Worm (Caenorhabditis elegans) whole organism, L2 larva: ENCODE data around the gene cct-7.

ENCODE experiments used
- C34F6.9 ChIP-seq: fragments of 150-350 bp; optimal IDR thresholded peaks from 2 replicates; lab custom pipeline; 2014; ENCODE audit warnings: missing biosample characterization, missing genetic modification characterization
- Y55F3AM.14 ChIP-seq: fragments of 200-800 bp; sonication (Bioruptor generic); optimal IDR thresholded peaks from 2 replicates; lab custom pipeline; 2018; ENCODE audit warnings: mild to moderate bottlenecking, missing genetic modification characterization, missing compliant biosample characterization
- ZK546.5 ChIP-seq: sonication (generic microtip); optimal IDR thresholded peaks from 2 replicates; lab custom pipeline; 2017; ENCODE audit warnings: missing biosample characterization, missing genetic modification characterization
- aly-2 ChIP-seq: fragments of 150-350 bp; optimal IDR thresholded peaks from 2 replicates; lab custom pipeline; 2014; ENCODE audit warnings: missing biosample characterization, missing genetic modification characterization
- ama-1 ChIP-seq: fragments of 150-350 bp; optimal IDR thresholded peaks from 2 replicates; lab custom pipeline; 2018; ENCODE audit warnings: inconsistent platforms
- blmp-1 ChIP-seq: sonication (generic microtip); optimal IDR thresholded peaks from 2 replicates; lab custom pipeline; 2017; ENCODE audit warnings: missing genetic modification characterization, mild to moderate bottlenecking, missing compliant biosample characterization, antibody characterized with exemption, moderate library complexity; ENCODE audit not compliant: insufficient read depth
- ceh-16 ChIP-seq: fragments of 150-350 bp; optimal IDR thresholded peaks from 2 replicates; lab custom pipeline; 2014; ENCODE audit warnings: missing biosample characterization, missing genetic modification characterization
- ceh-82 ChIP-seq: fragments of 150-350 bp; optimal IDR thresholded peaks from 2 replicates; lab custom pipeline; 2014; ENCODE audit warnings: missing biosample characterization, missing genetic modification characterization
- elt-3 ChIP-seq: sonication (generic microtip); optimal IDR thresholded peaks from 2 replicates; lab custom pipeline; 2017; ENCODE audit warnings: missing biosample characterization, missing genetic modification characterization
- fos-1 ChIP-seq: fragments of 150-350 bp; optimal IDR thresholded peaks from 2 replicates; lab custom pipeline; 2014; ENCODE audit warnings: missing biosample characterization, missing genetic modification characterization
- gmeb-1 ChIP-seq: fragments of 150-350 bp; optimal IDR thresholded peaks from 2 replicates; lab custom pipeline; 2014; ENCODE audit warnings: missing biosample characterization, missing genetic modification characterization
- lin-11 ChIP-seq: fragments of 150-350 bp; sonication (generic microtip); optimal IDR thresholded peaks from 2 replicates; lab custom pipeline; 2014; ENCODE audit warnings: missing biosample characterization, missing genetic modification characterization, inconsistent platforms, mixed read lengths
- lin-13 ChIP-seq: fragments of 150-350 bp; optimal IDR thresholded peaks from 2 replicates; lab custom pipeline; 2014; ENCODE audit warnings: missing biosample characterization, missing genetic modification reagents, missing genetic modification characterization
- lsy-2 ChIP-seq, 2 experiments: fragments of 150-350 bp in 1 of 2; sonication (generic microtip) in 1 of 2; optimal IDR thresholded peaks; 2 replicates each; lab custom pipeline; 2014 to 2017; ENCODE audit warnings: missing biosample characterization in 2 of 2, missing genetic modification characterization in 2 of 2
- mbf-1 ChIP-seq: sonication (generic microtip); optimal IDR thresholded peaks from 2 replicates; lab custom pipeline; 2017; ENCODE audit warnings: missing biosample characterization, missing genetic modification characterization
- nhr-10 ChIP-seq: sonication (generic microtip); optimal IDR thresholded peaks from 2 replicates; lab custom pipeline; 2017; ENCODE audit warnings: missing biosample characterization, missing genetic modification characterization
- nhr-12 ChIP-seq: fragments of 150-350 bp; optimal IDR thresholded peaks from 2 replicates; lab custom pipeline; 2014; ENCODE audit warnings: missing biosample characterization, missing genetic modification characterization
- nhr-129 ChIP-seq: fragments of 150-350 bp; optimal IDR thresholded peaks from 2 replicates; lab custom pipeline; 2014; ENCODE audit warnings: missing biosample characterization, missing genetic modification characterization
- nhr-21 ChIP-seq: fragments of 150-350 bp; optimal IDR thresholded peaks from 2 replicates; lab custom pipeline; 2014; ENCODE audit warnings: missing biosample characterization, missing genetic modification characterization
- nhr-23 ChIP-seq: fragments of 150-350 bp; optimal IDR thresholded peaks from 2 replicates; lab custom pipeline; 2014; ENCODE audit warnings: missing biosample characterization, missing genetic modification reagents, missing genetic modification characterization
- nhr-237 ChIP-seq: fragments of 150-350 bp; optimal IDR thresholded peaks from 2 replicates; lab custom pipeline; 2014; ENCODE audit warnings: missing biosample characterization, missing genetic modification characterization
- nhr-6 ChIP-seq: fragments of 150-350 bp; optimal IDR thresholded peaks from 2 replicates; lab custom pipeline; 2014; ENCODE audit warnings: missing biosample characterization, missing genetic modification characterization
- peb-1 ChIP-seq: fragments of 150-350 bp; optimal IDR thresholded peaks from 2 replicates; lab custom pipeline; 2014; ENCODE audit warnings: missing biosample characterization, missing genetic modification characterization
- sem-4 ChIP-seq: fragments of 150-350 bp; optimal IDR thresholded peaks from 2 replicates; lab custom pipeline; 2014; ENCODE audit warnings: missing biosample characterization, missing genetic modification reagents, missing genetic modification characterization
- sma-3 ChIP-seq: sonication (generic microtip); optimal IDR thresholded peaks from 2 replicates; lab custom pipeline; 2016; ENCODE audit warnings: missing genetic modification reagents, missing genetic modification characterization, missing compliant biosample characterization
- sma-9 ChIP-seq, 2 experiments: fragments of 150-350 bp in 1 of 2; sonication (generic microtip) in 1 of 2; optimal IDR thresholded peaks; 2 replicates each; lab custom pipeline; 2014 to 2016; ENCODE audit warnings: missing genetic modification characterization in 2 of 2, mild to moderate bottlenecking in 1 of 2, missing biosample characterization in 1 of 2, missing compliant biosample characterization in 1 of 2, missing genetic modification reagents in 1 of 2, moderate library complexity in 1 of 2
- unc-39 ChIP-seq: fragments of 150-350 bp; optimal IDR thresholded peaks from 2 replicates; lab custom pipeline; 2014; ENCODE audit warnings: missing biosample characterization, missing genetic modification characterization
- unc-55 ChIP-seq: fragments of 150-350 bp; sonication (generic microtip); optimal IDR thresholded peaks from 3 replicates; lab custom pipeline; 2014; ENCODE audit warnings: missing biosample characterization, missing genetic modification reagents, missing genetic modification characterization
- ztf-1 ChIP-seq: fragments of 200-800 bp; sonication (Bioruptor generic); conservative IDR thresholded peaks from 2 replicates; pipeline ENCODE4 v1.3.6; 2022; ENCODE audit warnings: missing genetic modification characterization, missing compliant biosample characterization
- ztf-11 ChIP-seq: sonication (generic microtip); optimal IDR thresholded peaks from 2 replicates; lab custom pipeline; 2017; ENCODE audit warnings: missing biosample characterization, missing genetic modification characterization

Gene cct-7

ce11 chrV:1875497-1875988 lies 3.5 kb downstream of the cct-7 start (continued):
- no peak for TF ChIP-seq mbf-1
- TF ChIP-seq aly-2, result no peak
- no peak for TF ChIP-seq ceh-82 (tag; lab: Kevin White, UChicago)
- TF ChIP-seq ZK546.5 (tag; lab: Kevin White, UChicago), result no peak
- no peak for TF ChIP-seq fos-1 (tag; lab: Kevin White, UChicago)
- TF ChIP-seq, all 48 proteins: peak for 7

DNA sequence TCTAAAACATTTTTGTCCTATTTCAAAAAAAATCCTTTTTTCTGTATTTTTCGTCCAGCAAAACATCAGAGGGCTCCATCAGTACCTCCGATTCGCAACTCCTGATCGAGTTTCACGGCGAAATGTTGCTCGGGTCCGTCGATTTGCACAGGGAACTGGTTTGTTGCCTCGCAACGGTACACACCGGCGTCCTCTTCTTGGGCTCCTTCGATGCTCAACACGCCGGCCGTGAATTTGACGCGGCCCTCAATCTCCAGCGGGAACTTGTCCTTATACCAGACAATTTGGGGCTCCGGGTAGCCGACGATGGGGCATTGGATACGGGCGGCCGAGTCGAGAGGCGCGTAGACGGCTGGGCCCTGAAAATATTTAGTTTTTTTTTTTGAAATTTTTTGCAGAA lies 6.0 kb downstream of the cct-7 start:
- TF ChIP-seq nhr-129 (no peak), sma-9 (GFP tag; optimal IDR thresholded peaks at IDR 0.05; lab: Kevin White, UChicago) (no peak), sma-9 (tag; optimal IDR thresholded peaks at IDR 0.05; lab: Kevin White, UChicago) (no peak), nhr-21 (tag; lab: Kevin White, UChicago) (no peak)

DNA sequence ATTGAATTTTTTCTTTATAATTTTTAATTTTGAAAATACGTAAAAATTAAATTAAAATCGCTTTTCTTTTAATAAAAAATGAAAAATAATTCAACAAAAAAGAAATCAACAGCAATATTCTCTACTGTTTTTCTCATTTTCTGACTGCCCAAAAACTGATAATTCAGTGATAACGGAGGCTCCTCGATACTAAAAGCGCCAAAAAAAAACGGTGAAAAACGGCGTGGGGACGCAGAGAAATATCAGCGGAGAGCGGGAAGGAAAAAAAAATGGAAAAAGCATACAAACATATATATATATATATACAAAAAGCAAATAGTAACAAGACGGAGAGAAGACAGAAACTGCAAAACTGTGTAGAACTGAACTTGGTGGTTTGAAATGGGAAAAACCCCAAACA lies 11.1 kb downstream of the cct-7 start:
- TF ChIP-seq fos-1 (tag; lab: Kevin White, UChicago) (peak; percentile 40), gmeb-1 (tag; lab: Kevin White, UChicago) (peak; percentile 8), aly-2 (no peak)

- no peak for TF ChIP-seq Y55F3AM.14
- no peak for TF ChIP-seq ceh-16 (tag; lab: Kevin White, UChicago)
- TF ChIP-seq nhr-12, result no peak
- TF ChIP-seq C34F6.9, result peak; percentile 5
- peak; percentile 7 for TF ChIP-seq unc-55 (GFP tag; lab: Kevin White, UChicago)
- peak; percentile 7 for TF ChIP-seq nhr-129
Observed at ce11 chrV:1886997-1887396, 15.0 kb downstream of the cct-7 start.

DNA sequence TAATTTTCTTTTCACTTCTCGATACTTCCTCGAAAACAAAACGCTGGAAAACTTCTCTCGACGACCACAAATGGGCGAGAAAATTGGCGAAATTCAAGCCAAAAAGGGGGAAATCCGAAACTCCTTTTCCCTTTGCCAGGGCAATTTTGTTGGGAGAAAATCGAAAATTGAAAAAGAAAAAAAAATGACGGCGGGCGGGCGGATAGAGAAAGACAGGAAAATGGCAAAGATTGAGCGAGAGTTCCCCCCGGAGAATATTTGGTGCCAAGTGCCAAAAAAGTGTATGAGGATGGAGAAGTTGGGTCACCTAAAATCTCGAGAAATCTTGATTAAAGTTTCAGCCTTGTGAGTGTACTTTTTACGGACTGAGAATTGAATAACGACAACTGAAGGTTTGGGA lies 16.3 kb downstream of the cct-7 start:
- no peak for TF ChIP-seq ceh-16 (tag; lab: Kevin White, UChicago)
- no peak for TF ChIP-seq nhr-6
- TF ChIP-seq elt-3 (tag; lab: Kevin White, UChicago), result no peak
- no peak for TF ChIP-seq fos-1 (tag; lab: Kevin White, UChicago)
- TF ChIP-seq ztf-11, result no peak
- no peak for TF ChIP-seq nhr-10 (tag; lab: Kevin White, UChicago)
- TF ChIP-seq, all 48 proteins: peak for 0

DNA sequence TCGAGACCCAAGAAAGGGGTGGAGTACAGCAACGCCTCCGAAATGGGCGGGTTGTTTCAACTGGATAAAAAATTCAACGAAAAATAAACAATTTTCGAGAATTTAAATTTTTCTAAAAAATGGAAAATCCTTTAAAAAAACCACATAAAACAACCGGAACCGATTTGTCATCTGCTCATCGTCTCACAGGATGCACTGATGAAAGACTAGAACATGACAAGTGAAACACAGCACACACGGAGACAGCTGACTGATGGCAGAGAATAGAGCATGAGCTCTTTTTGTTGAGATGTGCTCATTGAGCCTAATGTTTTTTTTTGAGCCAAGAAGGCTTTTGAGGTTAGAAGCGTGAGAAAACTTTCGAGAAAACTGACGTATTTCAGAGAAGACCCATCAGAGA lies 17.9 kb downstream of the cct-7 start:
- no peak for TF ChIP-seq lin-13 (GFP tag; lab: Kevin White, UChicago)
- no peak for TF ChIP-seq nhr-23 (tag; lab: Kevin White, UChicago)
- TF ChIP-seq ztf-11, result no peak
- peak; percentile 9 for TF ChIP-seq nhr-129
- TF ChIP-seq C34F6.9, result no peak
- no peak for TF ChIP-seq ztf-1 (GFP tag; lab: Robert Waterston, UW)
- no peak for TF ChIP-seq nhr-21 (tag; lab: Kevin White, UChicago)
- peak; percentile 68 for TF ChIP-seq unc-55 (GFP tag; lab: Kevin White, UChicago)
- no peak for TF ChIP-seq sma-9 (GFP tag; optimal IDR thresholded peaks at IDR 0.05; lab: Kevin White, UChicago)
- TF ChIP-seq sma-9 (tag; optimal IDR thresholded peaks at IDR 0.05; lab: Kevin White, UChicago), result no peak
- TF ChIP-seq nhr-237 (tag; lab: Kevin White, UChicago), result no peak
- no peak for TF ChIP-seq ama-1 (lab: Kevin White, UChicago)
- no peak for TF ChIP-seq aly-2
- no peak for TF ChIP-seq nhr-6

DNA sequence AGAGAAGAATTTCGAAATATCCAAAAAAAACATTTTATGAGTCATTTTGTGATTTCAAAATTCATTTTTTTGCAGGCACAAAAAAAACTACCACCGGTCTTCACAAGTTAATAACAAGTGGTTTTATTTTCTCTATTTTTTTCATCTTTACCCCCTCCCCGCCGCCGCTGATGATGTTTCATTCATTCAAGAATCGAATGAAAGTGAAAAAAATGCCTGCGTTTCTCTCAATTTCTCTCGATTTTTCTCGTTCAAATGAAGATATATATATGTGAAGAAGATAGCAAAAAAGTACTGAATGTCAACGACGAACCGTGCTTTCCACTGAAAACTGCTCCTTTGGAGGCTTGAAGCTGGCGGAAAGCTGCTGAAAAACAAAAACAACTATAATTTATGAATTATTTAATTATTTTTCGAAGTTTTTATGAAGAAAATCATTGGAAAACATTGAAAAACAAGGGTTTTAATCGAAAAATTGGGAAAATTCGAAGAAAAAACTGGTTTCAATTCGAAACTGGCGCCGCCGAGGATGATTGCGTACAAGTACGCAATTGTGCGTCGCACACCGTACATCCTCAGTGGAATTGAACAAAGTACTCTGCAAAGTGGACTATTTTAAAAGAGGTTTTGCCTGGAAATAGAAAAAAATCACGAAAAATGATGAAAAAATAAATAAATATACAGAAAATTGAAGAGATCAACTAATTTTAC lies 20.7 kb downstream of the cct-7 start, which contains the start of gene zig-11:
Gene zig-11 (minus strand): TSS at position 373 of the 711 bp plus-strand sequence.
- TF ChIP-seq blmp-1 (tag; lab: Kevin White, UChicago) (peak; percentile 94), sma-3 (GFP tag; lab: Kevin White, UChicago) (no peak), lsy-2 (tag; optimal IDR thresholded peaks at IDR 0.05; lab: Kevin White, UChicago) (peak in 1 of 2 experiments; percentile 82), mbf-1 (no peak), peb-1 (tag; lab: Kevin White, UChicago) (no peak), elt-3 (tag; lab: Kevin White, UChicago) (no peak), lin-13 (GFP tag; lab: Kevin White, UChicago) (no peak), ztf-11 (no peak), sma-9 (GFP tag; optimal IDR thresholded peaks at IDR 0.05; lab: Kevin White, UChicago) (no peak), sma-9 (tag; optimal IDR thresholded peaks at IDR 0.05; lab: Kevin White, UChicago) (no peak), sem-4 (tag; lab: Kevin White, UChicago) (no peak), gmeb-1 (tag; lab: Kevin White, UChicago) (peak; percentile 63), ceh-82 (tag; lab: Kevin White, UChicago) (no peak), unc-39 (tag; lab: Kevin White, UChicago) (no peak), unc-55 (GFP tag; lab: Kevin White, UChicago) (peak; percentile 43), C34F6.9 (peak; percentile 7), lin-11 (tag; lab: Kevin White, UChicago) (no peak)
- TF ChIP-seq, all 48 proteins: peak for 5
